Fruit fly (Drosophila melanogaster) whole organism, embryonic: Measurements from ENCODE around the gene Ice2.
A peak's percentile ranks its signal among the peaks of the same experiment; 100 is the strongest.

Experiments used
- Antp ChIP-seq: fragments of 200-800 bp; sonication (Bioruptor generic); optimal IDR thresholded peaks from 3 replicates; lab custom pipeline; 2016; ENCODE audit warnings: missing biosample characterization, missing genetic modification characterization
- CG10462 ChIP-seq: fragments of 200-800 bp; sonication (Bioruptor generic); optimal IDR thresholded peaks from 2 replicates; lab custom pipeline; 2016; ENCODE audit warnings: missing biosample characterization, missing genetic modification characterization
- CG10959 ChIP-seq: fragments of 200-800 bp; sonication (Bioruptor generic); IDR thresholded peaks from 2 replicates; pipeline ENCODE4 v1.3.6; 2022; ENCODE audit warnings: missing biosample characterization, missing genetic modification characterization
- CG1233 ChIP-seq: fragments of 200-800 bp; sonication (Bioruptor generic); optimal IDR thresholded peaks from 4 replicates; lab custom pipeline; 2018; ENCODE audit warnings: missing biosample characterization, mild to moderate bottlenecking, missing genetic modification characterization
- CG12659 ChIP-seq: fragments of 200-800 bp; sonication (Bioruptor generic); optimal IDR thresholded peaks from 3 replicates; lab custom pipeline; 2017; ENCODE audit warnings: mild to moderate bottlenecking, missing biosample characterization, missing genetic modification reagents, missing genetic modification characterization
- CG14710 ChIP-seq: fragments of 200-800 bp; sonication (Bioruptor generic); optimal IDR thresholded peaks from 3 replicates; lab custom pipeline; 2019; ENCODE audit warnings: missing biosample characterization, mild to moderate bottlenecking, missing genetic modification characterization, moderate library complexity
- CG15269 ChIP-seq: fragments of 200-800 bp; sonication (Bioruptor generic); optimal IDR thresholded peaks from 2 replicates; lab custom pipeline; 2018; ENCODE audit warnings: missing biosample characterization, mild to moderate bottlenecking, missing genetic modification characterization, moderate library complexity
- CG15601 ChIP-seq: fragments of 200-800 bp; sonication (Bioruptor generic); optimal IDR thresholded peaks from 3 replicates; lab custom pipeline; 2019; ENCODE audit warnings: missing biosample characterization, mild to moderate bottlenecking, missing genetic modification characterization, moderate library complexity
- CG17359 ChIP-seq: fragments of 200-800 bp; sonication (Bioruptor generic); optimal IDR thresholded peaks from 3 replicates; lab custom pipeline; 2018; ENCODE audit warnings: missing biosample characterization, mild to moderate bottlenecking, missing genetic modification characterization, moderate library complexity
- CG17385 ChIP-seq: fragments of 200-800 bp; sonication (Bioruptor generic); optimal IDR thresholded peaks from 3 replicates; lab custom pipeline; 2018; ENCODE audit warnings: missing biosample characterization, mild to moderate bottlenecking, missing genetic modification characterization
- CG17829 ChIP-seq: fragments of 200-800 bp; optimal IDR thresholded peaks from 2 replicates; lab custom pipeline; 2019; ENCODE audit warnings: missing biosample characterization, mild to moderate bottlenecking, missing genetic modification characterization, moderate library complexity
- CG2120 ChIP-seq: fragments of 200-800 bp; sonication (Bioruptor generic); optimal IDR thresholded peaks from 3 replicates; lab custom pipeline; 2016; ENCODE audit warnings: missing biosample characterization, missing genetic modification characterization
- CG32767 ChIP-seq: fragments of 200-800 bp; sonication (Bioruptor generic); IDR thresholded peaks from 2 replicates; pipeline ENCODE4 v1.3.6; 2022; ENCODE audit warnings: missing biosample characterization, missing genetic modification characterization
- CG42726 ChIP-seq: fragments of 200-800 bp; sonication (Bioruptor generic); IDR thresholded peaks from 2 replicates; pipeline ENCODE4 v1.3.6; 2022; ENCODE audit warnings: missing biosample characterization, missing genetic modification characterization; ENCODE audit not compliant: partially characterized antibody
- CG5180 ChIP-seq: fragments of 200-800 bp; sonication (Bioruptor generic); optimal IDR thresholded peaks from 3 replicates; lab custom pipeline; 2017; ENCODE audit warnings: missing biosample characterization, missing genetic modification characterization, mild to moderate bottlenecking, moderate library complexity, missing genetic modification reagents
- CG8281 ChIP-seq: fragments of 200-800 bp; sonication (Bioruptor generic); optimal IDR thresholded peaks from 2 replicates; lab custom pipeline; 2018; ENCODE audit warnings: missing biosample characterization, mild to moderate bottlenecking, missing genetic modification characterization, moderate library complexity
- CG8290 ChIP-seq, 3 experiments: fragments of 200-800 bp; sonication (Bioruptor generic); optimal IDR thresholded peaks; 2 replicates each; lab custom pipeline; 2016 to 2019; ENCODE audit warnings: missing biosample characterization in 3 of 3, missing genetic modification characterization in 3 of 3, mild to moderate bottlenecking in 2 of 3, moderate library complexity in 1 of 3
- CG9817 ChIP-seq: fragments of 200-800 bp; sonication (Bioruptor generic); optimal IDR thresholded peaks from 2 replicates; lab custom pipeline; 2018; ENCODE audit warnings: missing biosample characterization, mild to moderate bottlenecking, missing genetic modification characterization, moderate library complexity
- CG9932 ChIP-seq: fragments of 200-800 bp; sonication (Bioruptor generic); IDR thresholded peaks from 2 replicates; pipeline ENCODE4 v1.3.6; 2022; ENCODE audit warnings: missing biosample characterization, missing genetic modification characterization
- D ChIP-seq, 2 experiments: fragments of 200-800 bp in 1 of 2; fragments of >200 bp in 1 of 2; sonication (Bioruptor generic) in 1 of 2; optimal IDR thresholded peaks; 2 replicates in 1 of 2; 3 replicates in 1 of 2; lab custom pipeline; 2017; ENCODE audit warnings: mild to moderate bottlenecking in 1 of 2, missing biosample characterization in 1 of 2, missing genetic modification characterization in 1 of 2, missing genetic modification reagents in 1 of 2
- Dad ChIP-seq: fragments of 200-800 bp; sonication (Bioruptor generic); optimal IDR thresholded peaks from 3 replicates; lab custom pipeline; 2016; ENCODE audit warnings: missing biosample characterization, missing genetic modification characterization
- H2.0 ChIP-seq: fragments of 200-800 bp; sonication (Bioruptor generic); IDR thresholded peaks from 2 replicates; pipeline ENCODE4 v1.3.6; 2022; ENCODE audit warnings: missing biosample characterization, missing genetic modification characterization
- HLH3B ChIP-seq: fragments of 200-800 bp; sonication (Bioruptor generic); IDR thresholded peaks from 2 replicates; pipeline ENCODE4 v1.3.6; 2022; ENCODE audit warnings: missing biosample characterization, missing genetic modification characterization
- HmgD ChIP-seq: fragments of 200-800 bp; sonication (Bioruptor generic); optimal IDR thresholded peaks from 3 replicates; lab custom pipeline; 2016; ENCODE audit warnings: missing biosample characterization, missing genetic modification characterization
- Nf-YB ChIP-seq: fragments of 200-800 bp; sonication (Bioruptor generic); optimal IDR thresholded peaks from 3 replicates; lab custom pipeline; 2019; ENCODE audit warnings: missing biosample characterization, mild to moderate bottlenecking, missing genetic modification characterization, moderate library complexity
- PHDP ChIP-seq: fragments of 200-800 bp; sonication (Bioruptor generic); optimal IDR thresholded peaks from 3 replicates; lab custom pipeline; 2018; ENCODE audit warnings: missing biosample characterization, mild to moderate bottlenecking, missing genetic modification characterization, moderate library complexity
- Trl ChIP-seq, 3 experiments: fragments of >200 bp in 2 of 3; fragments of 200-800 bp in 1 of 3; sonication (Bioruptor generic) in 1 of 3; optimal IDR thresholded peaks; 2 replicates in 1 of 3; 3 replicates in 2 of 3; lab custom pipeline; 2016 to 2017; ENCODE audit warnings: missing biosample characterization in 1 of 3, missing genetic modification characterization in 1 of 3
- Xbp1 ChIP-seq: fragments of 200-800 bp; sonication (Bioruptor generic); optimal IDR thresholded peaks from 3 replicates; lab custom pipeline; 2016; ENCODE audit warnings: missing biosample characterization, mild to moderate bottlenecking, missing genetic modification characterization
- bab2 ChIP-seq: fragments of 200-800 bp; sonication (Bioruptor generic); optimal IDR thresholded peaks from 2 replicates; lab custom pipeline; 2016; ENCODE audit warnings: missing biosample characterization, missing genetic modification characterization
- bcd ChIP-seq: fragments of 200-800 bp; sonication (Bioruptor generic); optimal IDR thresholded peaks from 2 replicates; lab custom pipeline; 2017; ENCODE audit warnings: missing biosample characterization, mild to moderate bottlenecking, missing genetic modification characterization
- bowl ChIP-seq: fragments of 200-800 bp; sonication (Bioruptor generic); IDR thresholded peaks from 2 replicates; pipeline ENCODE4 v1.3.6; 2022; ENCODE audit warnings: missing biosample characterization, missing genetic modification characterization
- btn ChIP-seq: fragments of 200-800 bp; sonication (Bioruptor generic); optimal IDR thresholded peaks from 2 replicates; lab custom pipeline; 2016; ENCODE audit warnings: missing biosample characterization, missing genetic modification characterization
- dmrt11E ChIP-seq: fragments of 200-800 bp; sonication (Bioruptor generic); optimal IDR thresholded peaks from 3 replicates; lab custom pipeline; 2018; ENCODE audit warnings: missing biosample characterization, mild to moderate bottlenecking, missing genetic modification characterization, moderate library complexity
- dpn ChIP-seq, 2 experiments: fragments of 200-800 bp; sonication (Bioruptor generic); optimal IDR thresholded peaks; 3 replicates each; lab custom pipeline; 2016; ENCODE audit warnings: missing biosample characterization in 2 of 2, missing genetic modification characterization in 2 of 2
- esg ChIP-seq: fragments of 200-800 bp; sonication (Bioruptor generic); conservative IDR thresholded peaks from 2 replicates; pipeline ENCODE4 v1.3.6; 2022; ENCODE audit warnings: missing biosample characterization, missing genetic modification characterization
- exex ChIP-seq: fragments of 200-800 bp; sonication (Bioruptor generic); optimal IDR thresholded peaks from 4 replicates; lab custom pipeline; 2018; ENCODE audit warnings: missing biosample characterization, mild to moderate bottlenecking, missing genetic modification characterization, moderate library complexity
- fru ChIP-seq: fragments of >200 bp; optimal IDR thresholded peaks from 2 replicates; lab custom pipeline; 2017
- gem ChIP-seq: fragments of 200-800 bp; sonication (Bioruptor generic); optimal IDR thresholded peaks from 2 replicates; lab custom pipeline; 2019; ENCODE audit warnings: missing biosample characterization, mild to moderate bottlenecking, missing genetic modification characterization, moderate library complexity
- gfzf ChIP-seq: fragments of 200-800 bp; sonication (Bioruptor generic); optimal IDR thresholded peaks from 2 replicates; lab custom pipeline; 2016; ENCODE audit warnings: missing biosample characterization, mild to moderate bottlenecking, missing genetic modification characterization, moderate library complexity
- kni ChIP-seq: fragments of 200-800 bp; sonication (Bioruptor generic); optimal IDR thresholded peaks from 3 replicates; lab custom pipeline; 2017; ENCODE audit warnings: mild to moderate bottlenecking, missing biosample characterization, missing genetic modification reagents, missing genetic modification characterization
- lbe ChIP-seq: fragments of 200-800 bp; sonication (Bioruptor generic); optimal IDR thresholded peaks from 2 replicates; lab custom pipeline; 2016; ENCODE audit warnings: missing biosample characterization, mild to moderate bottlenecking, missing genetic modification characterization
- nau ChIP-seq: fragments of 200-800 bp; sonication (Bioruptor generic); optimal IDR thresholded peaks from 3 replicates; lab custom pipeline; 2017; ENCODE audit warnings: missing biosample characterization, mild to moderate bottlenecking, missing genetic modification characterization, missing genetic modification reagents
- prd ChIP-seq, 3 experiments: fragments of >200 bp in 2 of 3; fragments of 200-800 bp in 1 of 3; sonication (Bioruptor generic) in 1 of 3; optimal IDR thresholded peaks in 2 of 3; IDR thresholded peaks in 1 of 3; 2 replicates in 2 of 3; 3 replicates in 1 of 3; pipeline versions ENCODE4 v1.3.6 to Lab custom; 2017 to 2022; ENCODE audit warnings: missing biosample characterization in 1 of 3, missing genetic modification characterization in 1 of 3
- scrt ChIP-seq: fragments of 200-800 bp; sonication (Bioruptor generic); optimal IDR thresholded peaks from 2 replicates; lab custom pipeline; 2018; ENCODE audit warnings: missing biosample characterization, mild to moderate bottlenecking, missing genetic modification characterization, moderate library complexity
- shn ChIP-seq: fragments of 200-800 bp; sonication (Bioruptor generic); optimal IDR thresholded peaks from 3 replicates; lab custom pipeline; 2016; ENCODE audit warnings: missing biosample characterization, missing genetic modification characterization
- zf30C ChIP-seq: fragments of 200-800 bp; sonication (Bioruptor generic); optimal IDR thresholded peaks from 3 replicates; lab custom pipeline; 2018; ENCODE audit warnings: missing biosample characterization, mild to moderate bottlenecking, missing genetic modification characterization

Gene Ice2

dm6 chr3R:21111964-21112740 lies 17.9 kb upstream of the Ice2 start (continued):
- TF ChIP-seq CG15601 (no peak), Xbp1 (GFP tag; lab: Kevin White, UChicago) (no peak), CG10959 (GFP tag; lab: Robert Waterston, UW) (no peak), D (optimal IDR thresholded peaks at IDR 0.05; lab: Kevin White, UChicago) (no peak), D (GFP tag; optimal IDR thresholded peaks at IDR 0.05; lab: Kevin White, UChicago) (peak; percentile 5), CG17385 (GFP tag; lab: Kevin White, UChicago) (peak; percentile 57), PHDP (tag; lab: Kevin White, UChicago) (peak; percentile 61), kni (GFP tag; lab: Kevin White, UChicago) (peak; percentile 73), btn (GFP tag; lab: Kevin White, UChicago) (peak; percentile 7), zf30C (no peak), CG9932 (GFP tag; lab: Robert Waterston, UW) (0 out of 2 replicates have a peak, but pooled peaks have one; percentile 17), CG32767 (GFP tag; lab: Robert Waterston, UW) (no peak), CG15269 (tag; lab: Kevin White, UChicago) (peak; percentile 60), gem (tag; lab: Kevin White, UChicago) (peak; percentile 69), HLH3B (GFP tag; lab: Robert Waterston, UW) (no peak), CG9817 (tag; lab: Kevin White, UChicago) (peak; percentile 15), bcd (GFP tag; lab: Kevin White, UChicago) (peak; percentile 19), CG17829 (tag; lab: Kevin White, UChicago) (peak; percentile 19), CG8281 (tag; lab: Kevin White, UChicago) (peak; percentile 10), CG12659 (GFP tag; lab: Kevin White, UChicago) (peak; percentile 45), nau (peak; percentile 16), exex (peak; percentile 35), Nf-YB (GFP tag; lab: Kevin White, UChicago) (peak; percentile 14), Antp (peak; percentile 24), fru (lab: Kevin White, UChicago) (no peak), CG42726 (GFP tag; lab: Robert Waterston, UW) (0 out of 2 replicates have a peak, but pooled peaks have one; percentile 24), bowl (GFP tag; lab: Robert Waterston, UW) (peak; percentile 51; the same call in 1 of the 2 replicates), Dad (no peak), CG17359 (tag; lab: Kevin White, UChicago) (peak; percentile 33), CG14710 (tag; lab: Kevin White, UChicago) (no peak), CG8290 (GFP tag; optimal IDR thresholded peaks at IDR 0.05; lab: Kevin White, UChicago) (peak; percentile 50), CG8290 (tag; optimal IDR thresholded peaks at IDR 0.05; lab: Kevin White, UChicago) (no peak), shn (GFP tag; lab: Kevin White, UChicago) (peak; percentile 26), Trl (optimal IDR thresholded peaks at IDR 0.05; lab: Kevin White, UChicago) (peak; percentile 75), Trl (GFP tag; optimal IDR thresholded peaks at IDR 0.05; lab: Kevin White, UChicago) (no peak), prd (optimal IDR thresholded peaks at IDR 0.05; lab: Kevin White, UChicago) (no peak), prd (GFP tag; IDR thresholded peaks at IDR 0.05; lab: Robert Waterston, UW) (peak; percentile 32; the same call in 1 of the 3 replicates), bab2 (GFP tag; lab: Kevin White, UChicago) (no peak), CG1233 (GFP tag; lab: Kevin White, UChicago) (peak; percentile 45), lbe (no peak), dmrt11E (no peak), esg (GFP tag; lab: Robert Waterston, UW) (0 out of 2 replicates have a peak, but pooled peaks have one; percentile 5), CG10462 (GFP tag; lab: Kevin White, UChicago) (peak; percentile 9), dpn (GFP tag; optimal IDR thresholded peaks at IDR 0.05; lab: Kevin White, UChicago) (peak in 1 of 2 experiments; percentile 25), scrt (GFP tag; lab: Kevin White, UChicago) (peak; percentile 61), CG5180 (GFP tag; lab: Kevin White, UChicago) (peak; percentile 27), HmgD (GFP tag; lab: Kevin White, UChicago) (no peak), CG2120 (GFP tag; lab: Kevin White, UChicago) (peak; percentile 27), H2.0 (GFP tag; lab: Robert Waterston, UW) (0 out of 2 replicates have a peak, but pooled peaks have one; percentile 14), gfzf (GFP tag; lab: Kevin White, UChicago) (no peak)
